Worm (Caenorhabditis elegans): ENCODE data around the gene R04A9.3.

Gene R04A9.3

ce11 chrX:410073-410572 is 29.7 kb upstream of the R04A9.3 start (continued):
- TF ChIP-seq gei-8 (GFP tag; optimal IDR thresholded peaks at IDR 0.05) (peak; percentile 75), mdt-29 (GFP tag; IDR thresholded peaks at IDR 0.05) (peak; percentile 72; the same call in 1 of the 2 replicates), fos-1 (tag; optimal IDR thresholded peaks at IDR 0.05) (peak; percentile 67), lin-39 (tag; optimal IDR thresholded peaks at IDR 0.05) (no peak)

- TF ChIP-seq lsy-2 (tag; optimal IDR thresholded peaks at IDR 0.05): no peak
- no peak for TF ChIP-seq lin-38 (GFP tag; IDR thresholded peaks at IDR 0.05)
- TF ChIP-seq arid-1 (GFP tag; conservative IDR thresholded peaks at IDR 0.05): no peak
- TF ChIP-seq ceh-82 (tag; optimal IDR thresholded peaks at IDR 0.05): no peak
- TF ChIP-seq zag-1 (tag; optimal IDR thresholded peaks at IDR 0.05): no peak
- no peak for TF ChIP-seq F10B5.3 (tag; optimal IDR thresholded peaks at IDR 0.05)
- no peak for TF ChIP-seq dmd-9 (GFP tag; IDR thresholded peaks at IDR 0.05)
- no peak for TF ChIP-seq duxl-1 (tag; optimal IDR thresholded peaks at IDR 0.05; ENCODE audit: poor library complexity)
- no peak for TF ChIP-seq daf-16 (GFP tag; optimal IDR thresholded peaks at IDR 0.05)
- TF ChIP-seq daf-16 (tag; optimal IDR thresholded peaks at IDR 0.05): no peak
- no peak for TF ChIP-seq nhr-28 (tag; optimal IDR thresholded peaks at IDR 0.05)
- no peak for TF ChIP-seq ctbp-1 (GFP tag; IDR thresholded peaks at IDR 0.05)
- no peak for TF ChIP-seq daf-8 (GFP tag; IDR thresholded peaks at IDR 0.05)
Measured at ce11 chrX:404597-404996, 24.2 kb upstream of the R04A9.3 start, which contains the start of gene R04A9.1. Gene R04A9.1 (plus strand): TSS chrX:404897.

ce11 chrX:402951-403350 is 22.5 kb upstream of the R04A9.3 start:
- TF ChIP-seq duxl-1 (tag; optimal IDR thresholded peaks at IDR 0.05; ENCODE audit: poor library complexity): peak; percentile 67
- no peak for TF ChIP-seq lin-39 (tag; optimal IDR thresholded peaks at IDR 0.05)
- no peak for TF ChIP-seq spr-3 (GFP tag; optimal IDR thresholded peaks at IDR 0.05)
- peak; percentile 34; the same call in 1 of the 2 replicates for TF ChIP-seq hmg-1.1 (GFP tag; IDR thresholded peaks at IDR 0.05)
- no peak for TF ChIP-seq ZK337.2 (GFP tag; IDR thresholded peaks at IDR 0.05)
- peak; percentile 12 for TF ChIP-seq dve-1 (tag; optimal IDR thresholded peaks at IDR 0.05; ENCODE audit: insufficient read depth)

- TF ChIP-seq aha-1 (tag): peak; percentile 61
- peak; percentile 82 for TF ChIP-seq set-16 (GFP tag; IDR thresholded peaks at IDR 0.05)
- no peak for TF ChIP-seq D1046.2 (GFP tag; IDR thresholded peaks at IDR 0.05)
Measured at ce11 chrX:399535-399934, 19.1 kb upstream of the R04A9.3 start.

ce11 chrX:397259-397658 is 16.9 kb upstream of the R04A9.3 start, which contains the start of gene R04A9.6:
Gene R04A9.6 (plus strand): TSS chrX:397559.
- no peak for TF ChIP-seq nhr-237 (tag; optimal IDR thresholded peaks at IDR 0.05)
- peak; percentile 73 for TF ChIP-seq aha-1 (tag)

ce11 chrX:394709-395108 is 14.3 kb upstream of the R04A9.3 start, which contains the start of gene R04A9.7:
Gene R04A9.7 (minus strand): TSS chrX:394892.
- TF ChIP-seq nhr-42 (GFP tag; IDR thresholded peaks at IDR 0.05) (no peak), lim-7 (GFP tag; IDR thresholded peaks at IDR 0.05) (no peak), nhr-28 (tag; optimal IDR thresholded peaks at IDR 0.05) (no peak), snpc-4 (tag; optimal IDR thresholded peaks at IDR 0.05) (no peak), ceh-82 (tag; optimal IDR thresholded peaks at IDR 0.05) (no peak), spr-3 (GFP tag; optimal IDR thresholded peaks at IDR 0.05) (no peak), gei-8 (GFP tag; optimal IDR thresholded peaks at IDR 0.05) (no peak), pha-4 (GFP tag; IDR thresholded peaks at IDR 0.05) (no peak), pha-4 (tag; optimal IDR thresholded peaks at IDR 0.05) (no peak)

- TF ChIP-seq daf-16 (GFP tag; optimal IDR thresholded peaks at IDR 0.05) (no peak), daf-16 (tag; optimal IDR thresholded peaks at IDR 0.05) (no peak), F49E8.2 (tag; optimal IDR thresholded peaks at IDR 0.05; ENCODE audit: borderline replicate concordance) (no peak), spr-1 (tag; optimal IDR thresholded peaks at IDR 0.05) (no peak)
Measured at ce11 chrX:390469-390868, 10.1 kb upstream of the R04A9.3 start, which contains the start of gene R04A9.9. Gene R04A9.9 (minus strand): TSS chrX:390569.

Data from whole organism, L4 larva.